Worm (Caenorhabditis elegans): Measurements from ENCODE around the gene daf-5.
A peak's percentile ranks its signal among the peaks of the same experiment; 100 is the strongest.

daf-5 gene

ce11 chrII:14059767-14060166 is 7.7 kb upstream of the daf-5 start, which contains the start of gene rpb-11 (continued):
- TF ChIP-seq efl-3 (GFP tag; optimal IDR thresholded peaks at IDR 0.05) (peak; percentile 67), rnt-1 (tag; optimal IDR thresholded peaks at IDR 0.05) (peak; percentile 97), pqm-1 (tag; optimal IDR thresholded peaks at IDR 0.05) (no peak), ama-1 (optimal IDR thresholded peaks at IDR 0.05) (peak; percentile 82), dpl-1 (GFP tag; optimal IDR thresholded peaks at IDR 0.05) (peak; percentile 99), ceh-90 (tag; optimal IDR thresholded peaks at IDR 0.05) (peak; percentile 52), nhr-76 (tag; optimal IDR thresholded peaks at IDR 0.05) (no peak), lin-15B (tag; optimal IDR thresholded peaks at IDR 0.05) (peak; percentile 90), snpc-4 (tag; optimal IDR thresholded peaks at IDR 0.05) (peak; percentile 93), grh-1 (GFP tag; IDR thresholded peaks at IDR 0.05) (peak; percentile 94), blmp-1 (tag; optimal IDR thresholded peaks at IDR 0.05) (peak; percentile 74), unc-62 (GFP tag; optimal IDR thresholded peaks at IDR 0.05) (peak; percentile 16), aly-2 (tag; optimal IDR thresholded peaks at IDR 0.05) (peak; percentile 86), C04F5.9 (tag; optimal IDR thresholded peaks at IDR 0.05) (peak; percentile 85), C16A3.4 (tag; optimal IDR thresholded peaks at IDR 0.05) (peak; percentile 98), ceh-63 (GFP tag; optimal IDR thresholded peaks at IDR 0.05) (no peak), nhr-20 (tag; optimal IDR thresholded peaks at IDR 0.05) (peak; percentile 96), pax-3 (tag; optimal IDR thresholded peaks at IDR 0.05) (peak; percentile 89), vab-15 (tag; optimal IDR thresholded peaks at IDR 0.05) (no peak), nhr-77 (tag; optimal IDR thresholded peaks at IDR 0.05) (peak; percentile 97), elt-2 (tag; optimal IDR thresholded peaks at IDR 0.05) (peak; percentile 84), irx-1 (tag; optimal IDR thresholded peaks at IDR 0.05) (peak; percentile 88), dsc-1 (tag; optimal IDR thresholded peaks at IDR 0.05) (peak; percentile 96), nhr-11 (tag; optimal IDR thresholded peaks at IDR 0.05) (peak; percentile 91), mab-9 (GFP tag; IDR thresholded peaks at IDR 0.05) (peak; percentile 81), mef-2 (tag; optimal IDR thresholded peaks at IDR 0.05) (peak; percentile 73), pag-3 (tag; optimal IDR thresholded peaks at IDR 0.05; ENCODE audit: borderline replicate concordance, insufficient read depth) (no peak), efl-1 (optimal IDR thresholded peaks at IDR 0.05) (peak; percentile 95 to 99), efl-1 (GFP tag; optimal IDR thresholded peaks at IDR 0.05 in 1 of 2) (peak; percentile 99 to 100), mdl-1 (tag; optimal IDR thresholded peaks at IDR 0.05) (peak in 1 of 2 experiments; percentile 86), snu-23 (GFP tag; optimal IDR thresholded peaks at IDR 0.05) (peak; percentile 97), lin-13 (GFP tag; optimal IDR thresholded peaks at IDR 0.05) (peak; percentile 95), fos-1 (tag; optimal IDR thresholded peaks at IDR 0.05) (peak; percentile 82)

- TF ChIP-seq aha-1 (tag; optimal IDR thresholded peaks at IDR 0.05), result no peak
- peak; percentile 69 for TF ChIP-seq elt-2 (tag; optimal IDR thresholded peaks at IDR 0.05)
- TF ChIP-seq efl-1 (optimal IDR thresholded peaks at IDR 0.05), result no peak
- TF ChIP-seq efl-1 (GFP tag; optimal IDR thresholded peaks at IDR 0.05 in 1 of 2), result peak in 1 of 2 experiments; percentile 83
- TF ChIP-seq nhr-11 (tag; optimal IDR thresholded peaks at IDR 0.05), result no peak
- no peak for TF ChIP-seq mep-1 (tag; optimal IDR thresholded peaks at IDR 0.05)
Measured at ce11 chrII:14055717-14056116, 3.6 kb upstream of the daf-5 start.

- no peak for TF ChIP-seq grh-1 (GFP tag; IDR thresholded peaks at IDR 0.05)
- TF ChIP-seq elt-2 (tag; optimal IDR thresholded peaks at IDR 0.05), result peak; percentile 50
Measured at ce11 chrII:14053141-14053540, 1.0 kb upstream of the daf-5 start.

- TF ChIP-seq xbp-1 (tag; optimal IDR thresholded peaks at IDR 0.05) (no peak), blmp-1 (tag; optimal IDR thresholded peaks at IDR 0.05) (peak; percentile 56), nhr-85 (tag) (peak; percentile 63), nhr-77 (tag; optimal IDR thresholded peaks at IDR 0.05) (peak; percentile 38), unc-130 (tag; optimal IDR thresholded peaks at IDR 0.05) (no peak), efl-1 (optimal IDR thresholded peaks at IDR 0.05) (no peak), efl-1 (GFP tag; optimal IDR thresholded peaks at IDR 0.05 in 1 of 2) (peak in 1 of 2 experiments; percentile 77), unc-86 (tag; optimal IDR thresholded peaks at IDR 0.05) (no peak), lin-13 (GFP tag; optimal IDR thresholded peaks at IDR 0.05) (peak; percentile 5), lin-14 (GFP tag; optimal IDR thresholded peaks at IDR 0.05) (peak; percentile 17), snpc-4 (tag; optimal IDR thresholded peaks at IDR 0.05) (peak; percentile 52), mdl-1 (tag; optimal IDR thresholded peaks at IDR 0.05) (peak in 1 of 2 experiments; percentile 24), rnt-1 (tag; optimal IDR thresholded peaks at IDR 0.05) (no peak), ceh-88 (GFP tag; IDR thresholded peaks at IDR 0.05) (no peak), snu-23 (GFP tag; optimal IDR thresholded peaks at IDR 0.05) (no peak), mep-1 (tag; optimal IDR thresholded peaks at IDR 0.05) (no peak), lin-35 (GFP tag; optimal IDR thresholded peaks at IDR 0.05) (peak in 1 of 2 experiments; percentile 6), elt-2 (tag; optimal IDR thresholded peaks at IDR 0.05) (peak; percentile 54), alr-1 (tag; optimal IDR thresholded peaks at IDR 0.05; ENCODE audit: borderline replicate concordance) (no peak), elt-3 (tag; optimal IDR thresholded peaks at IDR 0.05) (peak in 2 of 6 experiments; percentile 12 to 26)
Measured at ce11 chrII:14051474-14051934, 600 bp downstream of the daf-5 start.
